Fruit fly (Drosophila melanogaster) whole organism, embryonic: ENCODE results near the gene CG15537.

Source experiments
- BtbVII ChIP-seq: fragments of 200-800 bp; sonication (Bioruptor generic); optimal IDR thresholded peaks from 3 replicates; lab custom pipeline; 2017; ENCODE audit warnings: missing biosample characterization, mild to moderate bottlenecking, missing genetic modification characterization
- C15 ChIP-seq: fragments of 200-800 bp; sonication (Bioruptor generic); IDR thresholded peaks from 3 replicates; pipeline ENCODE4 v1.3.6; 2022; ENCODE audit warnings: missing biosample characterization, missing genetic modification characterization
- CG10209 ChIP-seq: fragments of 200-800 bp; sonication (Bioruptor generic); optimal IDR thresholded peaks from 3 replicates; lab custom pipeline; 2017; ENCODE audit warnings: missing biosample characterization, mild to moderate bottlenecking, missing genetic modification characterization, missing genetic modification reagents
- CG10366 ChIP-seq: fragments of 200-800 bp; sonication (Bioruptor generic); IDR thresholded peaks from 2 replicates; pipeline ENCODE4 v1.3.6; 2022; ENCODE audit warnings: missing biosample characterization, missing genetic modification characterization
- CG10565 ChIP-seq: fragments of 200-800 bp; sonication (Bioruptor generic); optimal IDR thresholded peaks from 3 replicates; lab custom pipeline; 2016; ENCODE audit warnings: missing biosample characterization, mild to moderate bottlenecking, missing genetic modification characterization
- CG10959 ChIP-seq: fragments of 200-800 bp; sonication (Bioruptor generic); IDR thresholded peaks from 2 replicates; pipeline ENCODE4 v1.3.6; 2022; ENCODE audit warnings: missing biosample characterization, missing genetic modification characterization
- CG12391 ChIP-seq: fragments of 200-800 bp; sonication (Bioruptor generic); optimal IDR thresholded peaks from 3 replicates; lab custom pipeline; 2018; ENCODE audit warnings: missing biosample characterization, mild to moderate bottlenecking, missing genetic modification characterization, moderate library complexity
- CG13775 ChIP-seq: fragments of 200-800 bp; sonication (Bioruptor generic); optimal IDR thresholded peaks from 3 replicates; lab custom pipeline; 2017; ENCODE audit warnings: missing biosample characterization, mild to moderate bottlenecking, missing genetic modification characterization
- CG15011 ChIP-seq: fragments of 200-800 bp; sonication (Bioruptor generic); optimal IDR thresholded peaks from 3 replicates; lab custom pipeline; 2018; ENCODE audit warnings: missing biosample characterization, mild to moderate bottlenecking, missing genetic modification characterization
- CG15073 ChIP-seq: fragments of 200-800 bp; sonication (Bioruptor generic); optimal IDR thresholded peaks from 2 replicates; lab custom pipeline; 2016; ENCODE audit warnings: missing biosample characterization, missing genetic modification characterization
- CG15601 ChIP-seq: fragments of 200-800 bp; sonication (Bioruptor generic); optimal IDR thresholded peaks from 3 replicates; lab custom pipeline; 2019; ENCODE audit warnings: missing biosample characterization, mild to moderate bottlenecking, missing genetic modification characterization, moderate library complexity
- CG15696 ChIP-seq: fragments of 200-800 bp; sonication (Bioruptor generic); optimal IDR thresholded peaks from 2 replicates; lab custom pipeline; 2019; ENCODE audit warnings: missing biosample characterization, mild to moderate bottlenecking, missing genetic modification characterization, moderate library complexity
- CG17568 ChIP-seq: fragments of 200-800 bp; sonication (Bioruptor generic); optimal IDR thresholded peaks from 2 replicates; lab custom pipeline; 2018; ENCODE audit warnings: missing biosample characterization, mild to moderate bottlenecking, missing genetic modification characterization, moderate library complexity
- CG18619 ChIP-seq: fragments of 200-800 bp; sonication (Bioruptor generic); optimal IDR thresholded peaks from 3 replicates; lab custom pipeline; 2017; ENCODE audit warnings: missing biosample characterization, mild to moderate bottlenecking, missing genetic modification characterization
- CG30403 ChIP-seq: fragments of 200-800 bp; sonication (Bioruptor generic); optimal IDR thresholded peaks from 3 replicates; lab custom pipeline; 2016; ENCODE audit warnings: missing biosample characterization, missing genetic modification characterization
- CG30431 ChIP-seq: fragments of 200-800 bp; sonication (Bioruptor generic); optimal IDR thresholded peaks from 2 replicates; lab custom pipeline; 2017; ENCODE audit warnings: missing biosample characterization, missing genetic modification characterization
- CG31441 ChIP-seq: fragments of 200-800 bp; sonication (Bioruptor generic); IDR thresholded peaks from 2 replicates; pipeline ENCODE4 v1.3.6; 2022; ENCODE audit warnings: missing biosample characterization, missing genetic modification characterization
- CG32767 ChIP-seq: fragments of 200-800 bp; sonication (Bioruptor generic); IDR thresholded peaks from 2 replicates; pipeline ENCODE4 v1.3.6; 2022; ENCODE audit warnings: missing biosample characterization, missing genetic modification characterization
- CG3281 ChIP-seq: fragments of 200-800 bp; sonication (Bioruptor generic); optimal IDR thresholded peaks from 3 replicates; lab custom pipeline; 2017; ENCODE audit warnings: missing biosample characterization, mild to moderate bottlenecking, missing genetic modification characterization
- CG42726 ChIP-seq: fragments of 200-800 bp; sonication (Bioruptor generic); IDR thresholded peaks from 2 replicates; pipeline ENCODE4 v1.3.6; 2022; ENCODE audit warnings: missing biosample characterization, missing genetic modification characterization; ENCODE audit not compliant: partially characterized antibody
- CG4707 ChIP-seq: fragments of 200-800 bp; sonication (Bioruptor generic); optimal IDR thresholded peaks from 2 replicates; lab custom pipeline; 2018; ENCODE audit warnings: missing biosample characterization, mild to moderate bottlenecking, missing genetic modification characterization, moderate library complexity
- CG4820 ChIP-seq: fragments of 200-800 bp; sonication (Bioruptor generic); optimal IDR thresholded peaks from 3 replicates; lab custom pipeline; 2016; ENCODE audit warnings: missing biosample characterization, missing genetic modification characterization
- CG5245 ChIP-seq: fragments of 200-800 bp; sonication (Bioruptor generic); optimal IDR thresholded peaks from 3 replicates; lab custom pipeline; 2016; ENCODE audit warnings: missing biosample characterization, missing genetic modification characterization
- CG6175 ChIP-seq: fragments of 200-800 bp; sonication (Bioruptor generic); IDR thresholded peaks from 3 replicates; pipeline ENCODE4 v1.3.6; 2022; ENCODE audit warnings: missing biosample characterization, missing genetic modification characterization
- CG7928 ChIP-seq: fragments of 200-800 bp; sonication (Bioruptor generic); optimal IDR thresholded peaks from 2 replicates; lab custom pipeline; 2017; ENCODE audit warnings: missing biosample characterization, mild to moderate bottlenecking, missing genetic modification characterization
- CG8765 ChIP-seq: fragments of 200-800 bp; sonication (Bioruptor generic); IDR thresholded peaks from 2 replicates; pipeline ENCODE4 v1.3.6; 2022; ENCODE audit warnings: missing biosample characterization, missing genetic modification characterization
- CG9609 ChIP-seq: fragments of 200-800 bp; sonication (Bioruptor generic); optimal IDR thresholded peaks from 3 replicates; lab custom pipeline; 2016; ENCODE audit warnings: missing biosample characterization, missing genetic modification characterization
- CG9932 ChIP-seq: fragments of 200-800 bp; sonication (Bioruptor generic); IDR thresholded peaks from 2 replicates; pipeline ENCODE4 v1.3.6; 2022; ENCODE audit warnings: missing biosample characterization, missing genetic modification characterization
- CoRest ChIP-seq: fragments of 200-800 bp; sonication (Bioruptor generic); optimal IDR thresholded peaks from 3 replicates; lab custom pipeline; 2018; ENCODE audit warnings: missing biosample characterization, mild to moderate bottlenecking, missing genetic modification characterization, moderate library complexity
- HLH3B ChIP-seq: fragments of 200-800 bp; sonication (Bioruptor generic); IDR thresholded peaks from 2 replicates; pipeline ENCODE4 v1.3.6; 2022; ENCODE audit warnings: missing biosample characterization, missing genetic modification characterization
- Hand ChIP-seq: fragments of 200-800 bp; sonication (Bioruptor generic); optimal IDR thresholded peaks from 2 replicates; lab custom pipeline; 2017; ENCODE audit warnings: mild to moderate bottlenecking, missing biosample characterization, missing genetic modification reagents, missing genetic modification characterization
- Hsf ChIP-seq: fragments of 200-800 bp; sonication (Bioruptor generic); optimal IDR thresholded peaks from 3 replicates; lab custom pipeline; 2016; ENCODE audit warnings: missing biosample characterization, missing genetic modification characterization
- Xbp1 ChIP-seq: fragments of 200-800 bp; sonication (Bioruptor generic); optimal IDR thresholded peaks from 3 replicates; lab custom pipeline; 2016; ENCODE audit warnings: missing biosample characterization, mild to moderate bottlenecking, missing genetic modification characterization
- ac ChIP-seq: fragments of 200-800 bp; sonication (Bioruptor generic); optimal IDR thresholded peaks from 3 replicates; lab custom pipeline; 2017; ENCODE audit warnings: missing biosample characterization, mild to moderate bottlenecking, missing genetic modification characterization
- ato ChIP-seq: fragments of 200-800 bp; sonication (Bioruptor generic); IDR thresholded peaks from 2 replicates; pipeline ENCODE4 v1.3.6; 2022; ENCODE audit warnings: missing biosample characterization, missing genetic modification characterization; ENCODE audit not compliant: partially characterized antibody
- az2 ChIP-seq: fragments of 200-800 bp; sonication (Bioruptor generic); optimal IDR thresholded peaks from 3 replicates; lab custom pipeline; 2016; ENCODE audit warnings: missing biosample characterization, missing genetic modification characterization
- da ChIP-seq: fragments of 200-800 bp; sonication (Bioruptor generic); optimal IDR thresholded peaks from 2 replicates; lab custom pipeline; 2016; ENCODE audit warnings: missing biosample characterization, missing genetic modification characterization
- dmrt11E ChIP-seq: fragments of 200-800 bp; sonication (Bioruptor generic); optimal IDR thresholded peaks from 3 replicates; lab custom pipeline; 2018; ENCODE audit warnings: missing biosample characterization, mild to moderate bottlenecking, missing genetic modification characterization, moderate library complexity
- exex ChIP-seq: fragments of 200-800 bp; sonication (Bioruptor generic); optimal IDR thresholded peaks from 4 replicates; lab custom pipeline; 2018; ENCODE audit warnings: missing biosample characterization, mild to moderate bottlenecking, missing genetic modification characterization, moderate library complexity
- gsb-n ChIP-seq: fragments of 200-800 bp; sonication (Bioruptor generic); optimal IDR thresholded peaks from 3 replicates; lab custom pipeline; 2018; ENCODE audit warnings: missing biosample characterization, mild to moderate bottlenecking, missing genetic modification characterization
- gt ChIP-seq: fragments of 200-800 bp; sonication (Bioruptor generic); IDR thresholded peaks from 2 replicates; pipeline ENCODE4 v1.3.6; 2022; ENCODE audit warnings: missing biosample characterization, missing genetic modification characterization
- ind ChIP-seq: fragments of 200-800 bp; sonication (Bioruptor generic); optimal IDR thresholded peaks from 3 replicates; lab custom pipeline; 2016; ENCODE audit warnings: missing biosample characterization, missing genetic modification characterization
- lbe ChIP-seq: fragments of 200-800 bp; sonication (Bioruptor generic); optimal IDR thresholded peaks from 2 replicates; lab custom pipeline; 2016; ENCODE audit warnings: missing biosample characterization, mild to moderate bottlenecking, missing genetic modification characterization
- lmd ChIP-seq: fragments of 200-800 bp; sonication (Bioruptor generic); IDR thresholded peaks from 2 replicates; pipeline ENCODE4 v1.3.6; 2022; ENCODE audit warnings: missing biosample characterization, missing genetic modification characterization
- odd ChIP-seq: fragments of 200-800 bp; sonication (Bioruptor generic); optimal IDR thresholded peaks from 2 replicates; lab custom pipeline; 2017; ENCODE audit warnings: missing biosample characterization, mild to moderate bottlenecking, missing genetic modification characterization
- onecut ChIP-seq: fragments of 200-800 bp; sonication (Bioruptor generic); IDR thresholded peaks from 2 replicates; pipeline ENCODE4 v1.3.6; 2022; ENCODE audit warnings: missing biosample characterization, missing genetic modification characterization
- sna ChIP-seq: fragments of 200-800 bp; sonication (Bioruptor generic); IDR thresholded peaks from 2 replicates; pipeline ENCODE4 v1.3.6; 2022; ENCODE audit warnings: missing biosample characterization, missing genetic modification characterization; ENCODE audit not compliant: partially characterized antibody
- tgo ChIP-seq: fragments of 200-800 bp; sonication (Bioruptor generic); IDR thresholded peaks from 3 replicates; pipeline ENCODE4 v1.3.6; 2022; ENCODE audit warnings: missing biosample characterization, missing genetic modification characterization
- unpg ChIP-seq: fragments of 200-800 bp; sonication (Bioruptor generic); optimal IDR thresholded peaks from 3 replicates; lab custom pipeline; 2018; ENCODE audit warnings: missing biosample characterization, mild to moderate bottlenecking, missing genetic modification characterization, moderate library complexity

CG15537 gene

dm6 chr3R:30388215-30388871 is 55.1 kb downstream of the CG15537 start (continued):
- peak; percentile 97 for TF ChIP-seq CG4820
- peak; percentile 85 for TF ChIP-seq onecut (GFP tag; lab: Robert Waterston, UW)
- TF ChIP-seq CG5245, result peak; percentile 89
- TF ChIP-seq CG32767, result no peak; the same call in none of the 2 replicates
- TF ChIP-seq gsb-n, result peak; percentile 80
- peak; percentile 89 for TF ChIP-seq tgo (GFP tag; lab: Robert Waterston, UW)
- peak; percentile 97 for TF ChIP-seq CG15011 (GFP tag; lab: Kevin White, UChicago)
- TF ChIP-seq CG42726 (GFP tag; lab: Robert Waterston, UW), result 0 out of 2 replicates have a peak, but pooled peaks have one; percentile 21
- peak; percentile 91 for TF ChIP-seq da (GFP tag; lab: Kevin White, UChicago)
- peak; percentile 97 for TF ChIP-seq ind
- peak; percentile 88 for TF ChIP-seq CG10366 (GFP tag; lab: Robert Waterston, UW)
- peak; percentile 94 for TF ChIP-seq CG15696
- peak; percentile 80 for TF ChIP-seq CG10959 (GFP tag; lab: Robert Waterston, UW)
- TF ChIP-seq CG30431 (GFP tag; lab: Kevin White, UChicago), result peak; percentile 93
- TF ChIP-seq CG10565 (GFP tag; lab: Kevin White, UChicago), result peak; percentile 86
- TF ChIP-seq CG6175 (GFP tag; lab: Robert Waterston, UW), result peak; percentile 88
- peak; percentile 97 for TF ChIP-seq odd (GFP tag; lab: Kevin White, UChicago)
- peak; percentile 95 for TF ChIP-seq lmd (GFP tag; lab: Robert Waterston, UW)
- peak; percentile 97 for TF ChIP-seq CG10209 (GFP tag; lab: Kevin White, UChicago)
- TF ChIP-seq CG4707 (GFP tag; lab: Kevin White, UChicago), result peak; percentile 67
- TF ChIP-seq gt (GFP tag; lab: Robert Waterston, UW), result peak; percentile 76
- peak; percentile 75 for TF ChIP-seq CG7928 (GFP tag; lab: Kevin White, UChicago)
- TF ChIP-seq CG8765 (GFP tag; lab: Robert Waterston, UW), result peak; percentile 74; the same call in 1 of the 2 replicates
- peak; percentile 42 for TF ChIP-seq lbe (GFP tag; lab: Kevin White, UChicago)
- peak; percentile 14; the same call in 1 of the 2 replicates for TF ChIP-seq ato (GFP tag; lab: Robert Waterston, UW)
- TF ChIP-seq CG31441, result peak; percentile 96
- TF ChIP-seq CG18619 (GFP tag; lab: Kevin White, UChicago), result peak; percentile 99
- TF ChIP-seq CG15601, result peak; percentile 89
- TF ChIP-seq BtbVII (GFP tag; lab: Kevin White, UChicago), result peak; percentile 94
- peak; percentile 72 for TF ChIP-seq CG17568 (GFP tag; lab: Kevin White, UChicago)
- TF ChIP-seq CG13775 (GFP tag; lab: Kevin White, UChicago), result peak; percentile 99
- TF ChIP-seq sna (GFP tag; lab: Robert Waterston, UW), result no peak
- TF ChIP-seq dmrt11E (tag; lab: Kevin White, UChicago), result peak; percentile 95
- TF ChIP-seq ac (GFP tag; lab: Kevin White, UChicago), result peak; percentile 88
- TF ChIP-seq Xbp1 (GFP tag; lab: Kevin White, UChicago), result peak; percentile 97
- peak; percentile 96 for TF ChIP-seq CG12391
- TF ChIP-seq az2, result peak; percentile 97
- peak; percentile 88 for TF ChIP-seq unpg (GFP tag; lab: Kevin White, UChicago)
- peak; percentile 94 for TF ChIP-seq Hand (GFP tag; lab: Kevin White, UChicago)
- peak; percentile 97 for TF ChIP-seq CG3281
- peak; percentile 70 for TF ChIP-seq exex (tag; lab: Kevin White, UChicago)
- TF ChIP-seq Hsf, result peak; percentile 98
- 0 out of 3 replicates have a peak, but pooled peaks have one; percentile 66 for TF ChIP-seq C15 (GFP tag; lab: Robert Waterston, UW)
- peak; percentile 99 for TF ChIP-seq CG30403 (GFP tag; lab: Kevin White, UChicago)
- peak; percentile 79 for TF ChIP-seq CG15073 (GFP tag; lab: Kevin White, UChicago)
- peak; percentile 90 for TF ChIP-seq CG9932 (GFP tag; lab: Robert Waterston, UW)
- TF ChIP-seq HLH3B, result peak; percentile 88
- peak; percentile 98 for TF ChIP-seq CG9609 (GFP tag; lab: Kevin White, UChicago)
- peak; percentile 99 for TF ChIP-seq CoRest (tag; lab: Kevin White, UChicago)
